Worm (Caenorhabditis elegans) whole organism, young adult: Measurements from ENCODE around the gene sre-40.
A peak's percentile ranks its signal among the peaks of the same experiment; 100 is the strongest.

Experiments used
- B0035.1 ChIP-seq: sonication (generic microtip); optimal IDR thresholded peaks from 2 replicates; lab custom pipeline; 2016; ENCODE audit warnings: missing genetic modification characterization, mild to moderate bottlenecking, missing compliant biosample characterization, missing genotype, missing genetic modification reagents
- B0261.1 ChIP-seq: sonication (generic microtip); optimal IDR thresholded peaks from 2 replicates; lab custom pipeline; 2016; ENCODE audit warnings: mild to moderate bottlenecking, missing genetic modification characterization, moderate library complexity, missing compliant biosample characterization
- C06A6.2 ChIP-seq: fragments of 200-800 bp; sonication (Bioruptor generic); conservative IDR thresholded peaks from 2 replicates; pipeline ENCODE4 v1.3.6; 2022; ENCODE audit warnings: missing genetic modification characterization, missing compliant biosample characterization
- D2030.7 ChIP-seq: fragments of 200-800 bp; sonication (Bioruptor generic); IDR thresholded peaks from 2 replicates; pipeline ENCODE4 v1.3.6; 2022; ENCODE audit warnings: missing genetic modification reagents, missing genetic modification characterization, missing compliant biosample characterization
- F10E7.11 ChIP-seq: sonication (generic microtip); optimal IDR thresholded peaks from 2 replicates; lab custom pipeline; 2017; ENCODE audit warnings: mild to moderate bottlenecking, missing genetic modification characterization, moderate library complexity, missing compliant biosample characterization
- F33H1.4 ChIP-seq: fragments of 200-800 bp; sonication (Bioruptor generic); IDR thresholded peaks from 2 replicates; pipeline ENCODE4 v1.3.6; 2022; ENCODE audit warnings: missing genetic modification reagents, missing genetic modification characterization, missing compliant biosample characterization
- F55B11.4 ChIP-seq: sonication (generic microtip); optimal IDR thresholded peaks from 2 replicates; lab custom pipeline; 2016; ENCODE audit warnings: missing compliant biosample characterization, missing genetic modification characterization, borderline replicate concordance; ENCODE audit not compliant: insufficient read depth
- T26A5.8 ChIP-seq: sonication (generic microtip); optimal IDR thresholded peaks from 2 replicates; lab custom pipeline; 2016; ENCODE audit warnings: missing genetic modification characterization, missing compliant biosample characterization
- Y95B8A.8 ChIP-seq: fragments of 200-800 bp; sonication (Bioruptor generic); IDR thresholded peaks from 2 replicates; pipeline ENCODE4 v1.3.6; 2022; ENCODE audit warnings: missing genetic modification reagents, missing genetic modification characterization, missing compliant biosample characterization
- ama-1 ChIP-seq, 3 experiments: fragments of 150-350 bp in 1 of 3; sonication (generic microtip) in 2 of 3; optimal IDR thresholded peaks; 2 replicates each; lab custom pipeline; 2014 to 2018; ENCODE audit warnings: missing biosample characterization in 2 of 3, missing genetic modification characterization in 2 of 3, missing genetic modification reagents in 2 of 3
- aptf-2 ChIP-seq: fragments of 200-800 bp; sonication (Bioruptor generic); conservative IDR thresholded peaks from 2 replicates; pipeline ENCODE4 v1.3.6; 2022; ENCODE audit warnings: missing genetic modification reagents, missing genetic modification characterization, missing compliant biosample characterization
- atf-7 ChIP-seq: sonication (generic microtip); optimal IDR thresholded peaks from 2 replicates; lab custom pipeline; 2017; ENCODE audit warnings: mild to moderate bottlenecking, missing genetic modification characterization, missing compliant biosample characterization
- attf-5 ChIP-seq: fragments of 200-800 bp; sonication (Bioruptor generic); optimal IDR thresholded peaks from 2 replicates; lab custom pipeline; 2018; ENCODE audit warnings: mild to moderate bottlenecking, missing genetic modification characterization, missing compliant biosample characterization
- bed-1 ChIP-seq: fragments of 200-800 bp; sonication (Bioruptor generic); IDR thresholded peaks from 2 replicates; pipeline ENCODE4 v1.3.6; 2022; ENCODE audit warnings: missing genetic modification reagents, missing genetic modification characterization, missing compliant biosample characterization
- ccch-3 ChIP-seq: fragments of 200-800 bp; sonication (Bioruptor generic); optimal IDR thresholded peaks from 2 replicates; lab custom pipeline; 2018; ENCODE audit warnings: mild to moderate bottlenecking, missing genetic modification characterization, missing compliant biosample characterization
- ceh-100 ChIP-seq: fragments of 200-800 bp; sonication (Bioruptor generic); IDR thresholded peaks from 2 replicates; pipeline ENCODE4 v1.3.6; 2022; ENCODE audit warnings: missing genetic modification reagents, missing genetic modification characterization, missing compliant biosample characterization
- die-1 ChIP-seq: sonication (generic microtip); optimal IDR thresholded peaks from 2 replicates; lab custom pipeline; 2016; ENCODE audit warnings: missing genotype, mild to moderate bottlenecking, missing genetic modification characterization, missing compliant biosample characterization
- dox-1 ChIP-seq: fragments of 200-800 bp; sonication (Bioruptor generic); IDR thresholded peaks from 2 replicates; pipeline ENCODE4 v1.3.6; 2022; ENCODE audit warnings: missing genetic modification reagents, missing genetic modification characterization, missing compliant biosample characterization
- efl-1 ChIP-seq: fragments of 150-350 bp; optimal IDR thresholded peaks from 2 replicates; lab custom pipeline; 2014; ENCODE audit warnings: missing biosample characterization, missing genetic modification reagents, missing genetic modification characterization
- ekl-4 ChIP-seq: fragments of 200-800 bp; sonication (Bioruptor generic); IDR thresholded peaks from 2 replicates; pipeline ENCODE4 v1.3.6; 2022; ENCODE audit warnings: missing genetic modification reagents, missing genetic modification characterization, missing compliant biosample characterization
- ets-4 ChIP-seq: fragments of 200-800 bp; sonication (Bioruptor generic); optimal IDR thresholded peaks from 2 replicates; lab custom pipeline; 2018; ENCODE audit warnings: mild to moderate bottlenecking, missing genetic modification characterization, missing compliant biosample characterization
- fkh-3 ChIP-seq: sonication (generic microtip); optimal IDR thresholded peaks from 2 replicates; lab custom pipeline; 2016; ENCODE audit warnings: mild to moderate bottlenecking, missing genetic modification characterization, missing compliant biosample characterization
- gei-17 ChIP-seq: fragments of 200-800 bp; sonication (Bioruptor generic); optimal IDR thresholded peaks from 2 replicates; lab custom pipeline; 2018; ENCODE audit warnings: mild to moderate bottlenecking, missing genetic modification characterization, missing compliant biosample characterization
- him-1 ChIP-seq: sonication (generic microtip); optimal IDR thresholded peaks from 2 replicates; lab custom pipeline; 2016; ENCODE audit warnings: missing genotype, missing genetic modification reagents, missing genetic modification characterization, missing compliant biosample characterization
- hlh-26 ChIP-seq: fragments of 200-800 bp; sonication (Bioruptor generic); conservative IDR thresholded peaks from 2 replicates; pipeline ENCODE4 v1.3.6; 2022; ENCODE audit warnings: missing genetic modification reagents, missing genetic modification characterization, missing compliant biosample characterization
- hmg-1.2 ChIP-seq: fragments of 200-800 bp; sonication (Bioruptor generic); IDR thresholded peaks from 2 replicates; pipeline ENCODE4 v1.3.6; 2022; ENCODE audit warnings: missing genetic modification reagents, missing genetic modification characterization, missing compliant biosample characterization
- let-526 ChIP-seq: fragments of 200-800 bp; sonication (Bioruptor generic); IDR thresholded peaks from 2 replicates; pipeline ENCODE4 v1.3.6; 2022; ENCODE audit warnings: missing genetic modification reagents, missing genetic modification characterization, missing compliant biosample characterization
- let-607 ChIP-seq, 2 experiments: fragments of 200-800 bp in 1 of 2; sonication (Bioruptor generic) in 1 of 2; sonication (generic microtip) in 1 of 2; optimal IDR thresholded peaks; 2 replicates each; lab custom pipeline; 2016 to 2018; ENCODE audit warnings: mild to moderate bottlenecking in 2 of 2, missing compliant biosample characterization in 2 of 2, missing genetic modification characterization in 2 of 2, moderate library complexity in 2 of 2, missing genotype in 1 of 2
- lin-35 ChIP-seq, 3 experiments: fragments of 150-350 bp in 2 of 3; sonication (generic microtip) in 1 of 3; optimal IDR thresholded peaks; 2 replicates each; lab custom pipeline; 2014 to 2018; ENCODE audit warnings: missing biosample characterization in 3 of 3, missing genetic modification characterization in 3 of 3, missing genetic modification reagents in 3 of 3
- lir-1 ChIP-seq: fragments of 200-800 bp; sonication (Bioruptor generic); conservative IDR thresholded peaks from 2 replicates; pipeline ENCODE4 v1.3.6; 2022; ENCODE audit warnings: missing genetic modification reagents, missing genetic modification characterization, missing compliant biosample characterization
- lsl-1 ChIP-seq: fragments of 200-800 bp; sonication (Bioruptor generic); optimal IDR thresholded peaks from 2 replicates; lab custom pipeline; 2018; ENCODE audit warnings: mild to moderate bottlenecking, missing genetic modification characterization, moderate library complexity, missing compliant biosample characterization
- madf-3 ChIP-seq: fragments of 200-800 bp; sonication (Bioruptor generic); IDR thresholded peaks from 2 replicates; pipeline ENCODE4 v1.3.6; 2022; ENCODE audit warnings: missing genetic modification reagents, missing genetic modification characterization, missing compliant biosample characterization
- madf-6 ChIP-seq: fragments of 200-800 bp; sonication (Bioruptor generic); IDR thresholded peaks from 2 replicates; pipeline ENCODE4 v1.3.6; 2022; ENCODE audit warnings: missing genetic modification reagents, missing genetic modification characterization, missing compliant biosample characterization
- madf-8 ChIP-seq: fragments of 200-800 bp; sonication (Bioruptor generic); conservative IDR thresholded peaks from 2 replicates; pipeline ENCODE4 v1.3.6; 2022; ENCODE audit warnings: missing genetic modification reagents, missing genetic modification characterization, missing compliant biosample characterization
- nhr-27 ChIP-seq: fragments of 200-800 bp; sonication (Bioruptor generic); optimal IDR thresholded peaks from 2 replicates; lab custom pipeline; 2018; ENCODE audit warnings: mild to moderate bottlenecking, missing genetic modification characterization, moderate library complexity, missing compliant biosample characterization
- nhr-80 ChIP-seq: sonication (generic microtip); optimal IDR thresholded peaks from 2 replicates; lab custom pipeline; 2016; ENCODE audit warnings: missing genetic modification characterization, missing compliant biosample characterization
- pha-4 ChIP-seq: fragments of 150-350 bp; sonication (generic microtip); optimal IDR thresholded peaks from 2 replicates; lab custom pipeline; 2014; ENCODE audit warnings: missing biosample characterization, missing genetic modification reagents, missing genetic modification characterization
- rpc-1 ChIP-seq, 2 experiments: fragments of 150-350 bp in 1 of 2; sonication (generic microtip) in 1 of 2; optimal IDR thresholded peaks; 2 replicates each; lab custom pipeline; 2014 to 2018; ENCODE audit warnings: missing biosample characterization in 1 of 2, missing genetic modification characterization in 1 of 2, missing genetic modification reagents in 1 of 2, missing genotype in 1 of 2
- snpc-4 ChIP-seq, 5 experiments: fragments of 150-350 bp in 1 of 5; sonication (generic microtip) in 4 of 5; optimal IDR thresholded peaks; 2 replicates each; lab custom pipeline; 2014 to 2018; ENCODE audit warnings: missing genetic modification characterization in 5 of 5, missing biosample characterization in 3 of 5, antibody characterized with exemption in 2 of 5, mild to moderate bottlenecking in 2 of 5, missing compliant biosample characterization in 2 of 5, missing genotype in 2 of 5, moderate library complexity in 2 of 5, missing genetic modification reagents in 1 of 5
- tbp1 ChIP-seq: fragments of 200-800 bp; sonication (Bioruptor generic); optimal IDR thresholded peaks from 2 replicates; lab custom pipeline; 2018; ENCODE audit warnings: mild to moderate bottlenecking, missing genetic modification characterization, missing compliant biosample characterization
- xnd-1 ChIP-seq: sonication (generic microtip); optimal IDR thresholded peaks from 2 replicates; lab custom pipeline; 2016; ENCODE audit warnings: missing genotype, missing genetic modification reagents, missing genetic modification characterization, missing compliant biosample characterization
- zim-3 ChIP-seq: sonication (generic microtip); optimal IDR thresholded peaks from 2 replicates; lab custom pipeline; 2017; ENCODE audit warnings: mild to moderate bottlenecking, missing genetic modification characterization, moderate library complexity, missing compliant biosample characterization
- ztf-22 ChIP-seq: fragments of 200-800 bp; sonication (Bioruptor generic); optimal IDR thresholded peaks from 2 replicates; lab custom pipeline; 2018; ENCODE audit warnings: mild to moderate bottlenecking, missing genetic modification characterization, moderate library complexity, missing compliant biosample characterization
- ztf-6 ChIP-seq: fragments of 200-800 bp; sonication (Bioruptor generic); IDR thresholded peaks from 2 replicates; pipeline ENCODE4 v1.3.6; 2022; ENCODE audit warnings: missing genetic modification reagents, missing genetic modification characterization, missing compliant biosample characterization

Gene sre-40

DNA sequence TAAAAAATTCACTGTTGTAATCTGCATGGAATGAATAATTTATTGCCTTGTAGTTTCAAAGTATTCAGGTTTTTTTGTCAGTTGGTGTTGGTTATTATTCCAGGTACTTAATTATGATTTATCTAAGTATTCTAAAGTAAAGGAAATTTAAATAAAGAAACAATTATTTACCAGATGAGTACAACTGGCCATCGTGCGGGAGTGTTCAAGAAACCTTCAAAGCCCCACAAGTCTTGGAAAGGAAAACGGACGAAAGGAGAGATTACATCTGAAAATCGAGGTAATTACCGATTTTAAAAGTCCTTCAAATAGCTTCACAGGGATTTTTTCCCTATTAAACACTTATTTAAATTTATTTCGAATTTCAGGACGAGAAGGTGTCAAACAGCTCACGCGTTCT is 26.5 kb upstream of the sre-40 start, which contains the start of gene tag-151 (continued):
- TF ChIP-seq efl-1 (no peak), ama-1 (optimal IDR thresholded peaks at IDR 0.05; lab: Kevin White, UChicago) (no peak), ama-1 (GFP tag; optimal IDR thresholded peaks at IDR 0.05; lab: Kevin White, UChicago) (peak in 1 of 2 experiments; percentile 71), Y95B8A.8 (GFP tag; lab: Robert Waterston, UW) (0 out of 2 replicates have a peak, but pooled peaks have one; percentile 8), lir-1 (GFP tag; lab: Robert Waterston, UW) (no peak), nhr-27 (tag; lab: Kevin White, UChicago) (no peak), attf-5 (GFP tag; lab: Kevin White, UChicago) (no peak), gei-17 (GFP tag; lab: Kevin White, UChicago) (no peak), lin-35 (GFP tag; optimal IDR thresholded peaks at IDR 0.05; lab: Kevin White, UChicago) (peak in 1 of 3 experiments; percentile 1), hmg-1.2 (GFP tag; lab: Robert Waterston, UW) (no peak), atf-7 (tag; lab: Kevin White, UChicago) (no peak)

DNA sequence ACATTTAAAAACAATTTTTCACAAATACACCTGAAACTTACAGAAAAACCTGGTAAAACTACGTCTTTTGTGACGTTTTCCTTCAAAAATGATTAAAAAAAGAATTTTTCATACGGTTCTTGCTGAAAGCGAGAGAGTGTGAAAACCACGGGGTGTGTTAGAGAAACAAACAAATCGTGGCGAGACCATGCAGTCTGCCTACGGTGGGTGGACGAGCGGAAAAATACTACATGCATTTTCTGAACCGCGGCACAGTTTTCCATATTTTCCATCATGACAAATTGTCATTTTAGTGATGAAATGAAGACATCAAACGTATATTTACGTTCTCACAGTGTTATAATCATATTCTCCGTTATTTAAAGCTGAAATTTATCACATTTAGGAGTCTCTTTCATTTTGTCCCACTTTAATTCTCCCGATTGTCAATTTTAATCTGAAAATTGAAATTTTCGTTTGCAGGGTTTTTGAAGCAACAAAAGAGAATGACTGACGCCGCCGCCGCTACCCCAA is 22.8 kb upstream of the sre-40 start, which contains the start of the genes F10G7.9 and tsn-1:
F10G7.9 (minus strand) TSS at position 127 of the 513 bp plus-strand sequence.
tsn-1 (plus strand) TSS at position 463 of the 513 bp plus-strand sequence.
- TF ChIP-seq gei-17 (GFP tag; lab: Kevin White, UChicago) = no peak
- TF ChIP-seq B0261.1 = no peak
- no peak for TF ChIP-seq C06A6.2 (GFP tag; lab: Robert Waterston, UW)
- TF ChIP-seq F55B11.4 (tag; lab: Kevin White, UChicago) = no peak
- peak; percentile 77 for TF ChIP-seq nhr-80 (tag; lab: Kevin White, UChicago)
- TF ChIP-seq lsl-1 (GFP tag; lab: Kevin White, UChicago) = peak; percentile 86
- peak; percentile 88 for TF ChIP-seq dox-1 (GFP tag; lab: Robert Waterston, UW)
- no peak for TF ChIP-seq madf-3 (GFP tag; lab: Robert Waterston, UW)
- no peak for TF ChIP-seq ets-4 (GFP tag; lab: Kevin White, UChicago)
- TF ChIP-seq ztf-22 (GFP tag; lab: Kevin White, UChicago) = no peak
- TF ChIP-seq fkh-3 = no peak
- TF ChIP-seq T26A5.8 (tag; lab: Kevin White, UChicago) = no peak
- no peak for TF ChIP-seq B0035.1 (tag; lab: Kevin White, UChicago)
- peak; percentile 41; the same call in 1 of the 2 replicates for TF ChIP-seq D2030.7 (GFP tag; lab: Robert Waterston, UW)
- no peak for TF ChIP-seq bed-1 (GFP tag; lab: Robert Waterston, UW)
- TF ChIP-seq Y95B8A.8 (GFP tag; lab: Robert Waterston, UW) = no peak
- TF ChIP-seq pha-4 = no peak
- TF ChIP-seq die-1 (tag; lab: Kevin White, UChicago) = no peak
- no peak for TF ChIP-seq him-1
- TF ChIP-seq let-607 (tag; optimal IDR thresholded peaks at IDR 0.05; lab: Kevin White, UChicago) = peak; percentile 98 to 99
- no peak for TF ChIP-seq rpc-1 (optimal IDR thresholded peaks at IDR 0.05; lab: Kevin White, UChicago)
- TF ChIP-seq rpc-1 (tag; optimal IDR thresholded peaks at IDR 0.05; lab: Kevin White, UChicago) = no peak
- TF ChIP-seq ama-1 (optimal IDR thresholded peaks at IDR 0.05; lab: Kevin White, UChicago) = no peak
- no peak for TF ChIP-seq ama-1 (GFP tag; optimal IDR thresholded peaks at IDR 0.05; lab: Kevin White, UChicago)
- peak; percentile 30 for TF ChIP-seq tbp1 (GFP tag; lab: Kevin White, UChicago)
- TF ChIP-seq ceh-100 (GFP tag; lab: Robert Waterston, UW) = peak; percentile 50; the same call in 1 of the 2 replicates
- no peak for TF ChIP-seq hlh-26 (GFP tag; lab: Robert Waterston, UW)
- TF ChIP-seq xnd-1 = peak; percentile 12
- no peak for TF ChIP-seq zim-3 (tag; lab: Kevin White, UChicago)
- no peak for TF ChIP-seq F10E7.11 (tag; lab: Kevin White, UChicago)
- TF ChIP-seq madf-8 (GFP tag; lab: Robert Waterston, UW) = peak; percentile 14; the same call in 1 of the 2 replicates
- TF ChIP-seq let-526 = no peak
- TF ChIP-seq madf-6 (GFP tag; lab: Robert Waterston, UW) = peak; percentile 76
- TF ChIP-seq ekl-4 (GFP tag; lab: Robert Waterston, UW) = no peak
- TF ChIP-seq aptf-2 = no peak
- peak; percentile 92 for TF ChIP-seq F33H1.4 (GFP tag; lab: Robert Waterston, UW)
- no peak for TF ChIP-seq ztf-6
- no peak for TF ChIP-seq snpc-4 (GFP tag; optimal IDR thresholded peaks at IDR 0.05; lab: Kevin White, UChicago)
- TF ChIP-seq snpc-4 (tag; optimal IDR thresholded peaks at IDR 0.05; lab: Kevin White, UChicago) = peak in 3 of 4 experiments; percentile 7 to 53 (median 28)
- TF ChIP-seq ccch-3 = no peak
